Fruit fly (Drosophila melanogaster) whole organism, embryonic: ENCODE measurements around the gene RabX5.

ENCODE experiments used
- Atf6 ChIP-seq: fragments of 200-800 bp; sonication (Bioruptor generic); IDR thresholded peaks from 2 replicates; pipeline ENCODE4 v1.3.6; 2022; ENCODE audit warnings: missing biosample characterization, missing genetic modification characterization
- Bteb2 ChIP-seq: fragments of 200-800 bp; sonication (Bioruptor generic); optimal IDR thresholded peaks from 2 replicates; lab custom pipeline; 2016; ENCODE audit warnings: missing biosample characterization, missing genetic modification characterization
- CG10267 ChIP-seq: fragments of 200-800 bp; sonication (Bioruptor generic); optimal IDR thresholded peaks from 2 replicates; lab custom pipeline; 2018; ENCODE audit warnings: missing biosample characterization, mild to moderate bottlenecking, missing genetic modification characterization, moderate library complexity
- CG10543 ChIP-seq: fragments of 200-800 bp; sonication (Bioruptor generic); optimal IDR thresholded peaks from 3 replicates; lab custom pipeline; 2017; ENCODE audit warnings: missing biosample characterization, mild to moderate bottlenecking, missing genetic modification characterization, moderate library complexity
- CG11456 ChIP-seq: fragments of 200-800 bp; sonication (Bioruptor generic); IDR thresholded peaks from 3 replicates; pipeline ENCODE4 v1.3.6; 2022; ENCODE audit warnings: missing biosample characterization, missing genetic modification characterization
- CG12942 ChIP-seq: fragments of 200-800 bp; sonication (Bioruptor generic); optimal IDR thresholded peaks from 3 replicates; lab custom pipeline; 2016; ENCODE audit warnings: missing biosample characterization, missing genetic modification characterization
- CG15479 ChIP-seq: fragments of 200-800 bp; sonication (Bioruptor generic); optimal IDR thresholded peaks from 3 replicates; lab custom pipeline; 2019; ENCODE audit warnings: missing biosample characterization, mild to moderate bottlenecking, missing genetic modification characterization, moderate library complexity
- CG16815 ChIP-seq: fragments of 200-800 bp; sonication (Bioruptor generic); optimal IDR thresholded peaks from 3 replicates; lab custom pipeline; 2017; ENCODE audit warnings: missing biosample characterization, mild to moderate bottlenecking, missing genetic modification characterization
- CG17328 ChIP-seq: fragments of 200-800 bp; sonication (Bioruptor generic); IDR thresholded peaks from 2 replicates; pipeline ENCODE4 v1.3.6; 2022; ENCODE audit warnings: missing biosample characterization, missing genetic modification characterization
- CG17802 ChIP-seq: fragments of 200-800 bp; sonication (Bioruptor generic); optimal IDR thresholded peaks from 2 replicates; lab custom pipeline; 2018; ENCODE audit warnings: missing biosample characterization, mild to moderate bottlenecking, missing genetic modification characterization, moderate library complexity
- CG2129 ChIP-seq: fragments of 200-800 bp; sonication (Bioruptor generic); IDR thresholded peaks from 2 replicates; pipeline ENCODE4 v1.3.6; 2022; ENCODE audit warnings: missing biosample characterization, missing genetic modification characterization; ENCODE audit not compliant: partially characterized antibody
- CG2712 ChIP-seq: fragments of 200-800 bp; optimal IDR thresholded peaks from 3 replicates; lab custom pipeline; 2019; ENCODE audit warnings: missing biosample characterization, mild to moderate bottlenecking, missing genetic modification characterization, moderate library complexity
- CG31365 ChIP-seq: fragments of 200-800 bp; sonication (Bioruptor generic); optimal IDR thresholded peaks from 2 replicates; lab custom pipeline; 2018; ENCODE audit warnings: missing biosample characterization, mild to moderate bottlenecking, missing genetic modification characterization
- CG31388 ChIP-seq: fragments of 200-800 bp; sonication (Bioruptor generic); optimal IDR thresholded peaks from 2 replicates; lab custom pipeline; 2016; ENCODE audit warnings: missing biosample characterization, missing genetic modification characterization
- CG31441 ChIP-seq: fragments of 200-800 bp; sonication (Bioruptor generic); IDR thresholded peaks from 2 replicates; pipeline ENCODE4 v1.3.6; 2022; ENCODE audit warnings: missing biosample characterization, missing genetic modification characterization
- CG3163 ChIP-seq: fragments of 200-800 bp; sonication (Bioruptor generic); optimal IDR thresholded peaks from 3 replicates; lab custom pipeline; 2016; ENCODE audit warnings: missing biosample characterization, missing genetic modification characterization
- CG3726 ChIP-seq: fragments of 200-800 bp; sonication (Bioruptor generic); IDR thresholded peaks from 3 replicates; pipeline ENCODE4, ENCODE4 v1.3.6; 2022; ENCODE audit warnings: missing biosample characterization, missing genetic modification characterization
- CG4424 ChIP-seq: fragments of 200-800 bp; sonication (Bioruptor generic); optimal IDR thresholded peaks from 3 replicates; lab custom pipeline; 2016; ENCODE audit warnings: missing biosample characterization, missing genetic modification characterization
- CG5953 ChIP-seq: fragments of 200-800 bp; sonication (Bioruptor generic); IDR thresholded peaks from 2 replicates; pipeline ENCODE4 v1.3.6; 2022; ENCODE audit warnings: missing biosample characterization, missing genetic modification characterization
- CG7271 ChIP-seq: fragments of 200-800 bp; sonication (Bioruptor generic); optimal IDR thresholded peaks from 2 replicates; lab custom pipeline; 2018; ENCODE audit warnings: missing biosample characterization, mild to moderate bottlenecking, missing genetic modification characterization, moderate library complexity
- CG7928 ChIP-seq: fragments of 200-800 bp; sonication (Bioruptor generic); optimal IDR thresholded peaks from 2 replicates; lab custom pipeline; 2017; ENCODE audit warnings: missing biosample characterization, mild to moderate bottlenecking, missing genetic modification characterization
- CG9817 ChIP-seq: fragments of 200-800 bp; sonication (Bioruptor generic); optimal IDR thresholded peaks from 2 replicates; lab custom pipeline; 2018; ENCODE audit warnings: missing biosample characterization, mild to moderate bottlenecking, missing genetic modification characterization, moderate library complexity
- CG9932 ChIP-seq: fragments of 200-800 bp; sonication (Bioruptor generic); IDR thresholded peaks from 2 replicates; pipeline ENCODE4 v1.3.6; 2022; ENCODE audit warnings: missing biosample characterization, missing genetic modification characterization
- CHES-1-like ChIP-seq: fragments of 200-800 bp; sonication (Bioruptor generic); optimal IDR thresholded peaks from 2 replicates; lab custom pipeline; 2016; ENCODE audit warnings: missing biosample characterization, missing genetic modification characterization
- CTCF ChIP-seq: fragments of 200-800 bp; sonication (Bioruptor generic); optimal IDR thresholded peaks from 2 replicates; lab custom pipeline; 2017; ENCODE audit warnings: missing biosample characterization, mild to moderate bottlenecking, missing genetic modification characterization, moderate library complexity
- Chrac-16 ChIP-seq: fragments of 200-800 bp; sonication (Bioruptor generic); optimal IDR thresholded peaks from 3 replicates; lab custom pipeline; 2016; ENCODE audit warnings: missing biosample characterization, missing genetic modification characterization
- D19B ChIP-seq: fragments of 200-800 bp; sonication (Bioruptor generic); optimal IDR thresholded peaks from 2 replicates; lab custom pipeline; 2017; ENCODE audit warnings: missing biosample characterization, mild to moderate bottlenecking, missing genetic modification characterization
- Eip74EF ChIP-seq, 2 experiments: fragments of 200-800 bp in 1 of 2; fragments of >200 bp in 1 of 2; sonication (Bioruptor generic) in 1 of 2; optimal IDR thresholded peaks; 2 replicates each; lab custom pipeline; 2017 to 2019; ENCODE audit warnings: missing biosample characterization in 2 of 2, missing genetic modification characterization in 2 of 2, mild to moderate bottlenecking in 1 of 2, moderate library complexity in 1 of 2
- HmgD ChIP-seq: fragments of 200-800 bp; sonication (Bioruptor generic); optimal IDR thresholded peaks from 3 replicates; lab custom pipeline; 2016; ENCODE audit warnings: missing biosample characterization, missing genetic modification characterization
- Hr39 ChIP-seq: fragments of >200 bp; optimal IDR thresholded peaks from 2 replicates; lab custom pipeline; 2017
- Jarid2 ChIP-seq: fragments of 200-800 bp; sonication (Bioruptor generic); optimal IDR thresholded peaks from 3 replicates; lab custom pipeline; 2017; ENCODE audit warnings: mild to moderate bottlenecking, missing biosample characterization, missing genetic modification reagents, missing genetic modification characterization
- Max ChIP-seq: fragments of 200-800 bp; sonication (Bioruptor generic); optimal IDR thresholded peaks from 2 replicates; lab custom pipeline; 2016; ENCODE audit warnings: missing biosample characterization, mild to moderate bottlenecking, missing genetic modification characterization
- Mes4 ChIP-seq: fragments of 200-800 bp; sonication (Bioruptor generic); optimal IDR thresholded peaks from 2 replicates; lab custom pipeline; 2016; ENCODE audit warnings: missing biosample characterization, missing genetic modification characterization
- Nf-YB ChIP-seq: fragments of 200-800 bp; sonication (Bioruptor generic); optimal IDR thresholded peaks from 3 replicates; lab custom pipeline; 2019; ENCODE audit warnings: missing biosample characterization, mild to moderate bottlenecking, missing genetic modification characterization, moderate library complexity
- Oli ChIP-seq: fragments of 200-800 bp; sonication (Bioruptor generic); optimal IDR thresholded peaks from 2 replicates; lab custom pipeline; 2018; ENCODE audit warnings: missing biosample characterization, mild to moderate bottlenecking, missing genetic modification characterization, moderate library complexity
- Ptx1 ChIP-seq: fragments of 200-800 bp; sonication (Bioruptor generic); IDR thresholded peaks from 2 replicates; pipeline ENCODE4 v1.3.6; 2022; ENCODE audit warnings: missing biosample characterization, missing genetic modification characterization
- chm ChIP-seq: fragments of 200-800 bp; sonication (Bioruptor generic); IDR thresholded peaks from 2 replicates; pipeline ENCODE4 v1.3.6; 2022; ENCODE audit warnings: missing biosample characterization, missing genetic modification characterization
- dan ChIP-seq: fragments of 200-800 bp; sonication (Bioruptor generic); IDR thresholded peaks from 2 replicates; pipeline ENCODE4 v1.3.6; 2022; ENCODE audit warnings: missing biosample characterization, missing genetic modification characterization
- dpn ChIP-seq, 2 experiments: fragments of 200-800 bp; sonication (Bioruptor generic); optimal IDR thresholded peaks; 3 replicates each; lab custom pipeline; 2016; ENCODE audit warnings: missing biosample characterization in 2 of 2, missing genetic modification characterization in 2 of 2
- emc ChIP-seq: fragments of 200-800 bp; sonication (Bioruptor generic); optimal IDR thresholded peaks from 2 replicates; lab custom pipeline; 2016; ENCODE audit warnings: missing biosample characterization, missing genetic modification characterization
- ems ChIP-seq: fragments of 200-800 bp; sonication (Bioruptor generic); optimal IDR thresholded peaks from 3 replicates; lab custom pipeline; 2016; ENCODE audit warnings: missing biosample characterization, missing genetic modification characterization
- hbn ChIP-seq: fragments of 200-800 bp; sonication (Bioruptor generic); IDR thresholded peaks from 2 replicates; pipeline ENCODE4 v1.3.6; 2022; ENCODE audit warnings: missing biosample characterization, missing genetic modification characterization; ENCODE audit not compliant: partially characterized antibody
- ind ChIP-seq: fragments of 200-800 bp; sonication (Bioruptor generic); optimal IDR thresholded peaks from 3 replicates; lab custom pipeline; 2016; ENCODE audit warnings: missing biosample characterization, missing genetic modification characterization
- jigr1 ChIP-seq: fragments of 200-800 bp; sonication (Bioruptor generic); IDR thresholded peaks from 3 replicates; pipeline ENCODE4 v1.3.6; 2022; ENCODE audit warnings: missing biosample characterization, missing genetic modification characterization
- ken ChIP-seq: fragments of 200-800 bp; sonication (Bioruptor generic); IDR thresholded peaks from 3 replicates; pipeline ENCODE4 v1.3.6; 2022; ENCODE audit warnings: missing biosample characterization, missing genetic modification characterization
- nom ChIP-seq: fragments of 200-800 bp; sonication (Bioruptor generic); optimal IDR thresholded peaks from 2 replicates; lab custom pipeline; 2017; ENCODE audit warnings: missing biosample characterization, missing genetic modification characterization, mild to moderate bottlenecking, moderate library complexity, missing genetic modification reagents
- pb ChIP-seq: fragments of 200-800 bp; sonication (Bioruptor generic); optimal IDR thresholded peaks from 3 replicates; lab custom pipeline; 2016; ENCODE audit warnings: missing biosample characterization, missing genetic modification characterization
- sna ChIP-seq: fragments of 200-800 bp; sonication (Bioruptor generic); IDR thresholded peaks from 2 replicates; pipeline ENCODE4 v1.3.6; 2022; ENCODE audit warnings: missing biosample characterization, missing genetic modification characterization; ENCODE audit not compliant: partially characterized antibody
- tna ChIP-seq: fragments of 200-800 bp; sonication (Bioruptor generic); IDR thresholded peaks from 2 replicates; pipeline ENCODE4 v1.3.6; 2022; ENCODE audit warnings: missing biosample characterization, missing genetic modification characterization; ENCODE audit not compliant: partially characterized antibody
- vnd ChIP-seq: fragments of 200-800 bp; sonication (Bioruptor generic); IDR thresholded peaks from 3 replicates; pipeline ENCODE4 v1.3.6; 2022; ENCODE audit warnings: missing biosample characterization, missing genetic modification characterization; ENCODE audit not compliant: partially characterized antibody

RabX5 gene

DNA sequence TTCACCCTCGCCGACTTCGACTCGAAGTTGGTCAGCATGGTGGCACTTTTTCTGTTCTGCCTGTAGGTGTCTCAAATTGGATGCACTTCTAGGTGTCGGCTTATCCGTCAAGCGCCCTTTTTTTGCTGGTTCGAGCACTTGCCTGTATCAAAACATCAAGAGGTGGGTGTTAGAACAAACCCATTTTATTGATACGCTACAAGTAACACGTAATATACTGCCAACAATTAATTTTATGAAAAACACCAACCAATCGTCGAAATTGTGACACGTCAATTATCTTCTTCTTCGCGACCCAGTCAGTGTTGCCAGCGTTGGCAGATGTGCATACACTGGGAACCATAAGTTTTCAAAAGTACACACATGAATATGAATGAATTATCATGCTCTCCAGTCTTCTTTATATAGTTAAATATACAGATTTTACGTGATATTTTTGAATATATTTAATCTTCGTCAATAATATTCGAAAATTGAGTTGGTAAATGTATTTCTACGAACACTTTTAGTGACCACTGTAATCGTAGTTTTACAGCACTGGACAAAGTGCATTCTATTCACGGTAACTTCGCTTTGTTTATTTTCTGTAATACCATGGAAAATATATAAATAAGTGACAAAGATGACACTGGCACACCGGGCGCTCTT, 24.9 kb downstream of the RabX5 start, which contains the start of the genes alphaCOP and CG13919 (continued):
- peak; percentile 91 for TF ChIP-seq CHES-1-like (GFP tag; lab: Kevin White, UChicago)
- peak; percentile 99 for TF ChIP-seq CG9932 (GFP tag; lab: Robert Waterston, UW)
- peak; percentile 97 for TF ChIP-seq CG5953 (GFP tag; lab: Robert Waterston, UW)
- TF ChIP-seq CTCF (GFP tag; lab: Kevin White, UChicago) = peak; percentile 35
- peak; percentile 70 for TF ChIP-seq HmgD (GFP tag; lab: Kevin White, UChicago)
- TF ChIP-seq Atf6 (GFP tag; lab: Robert Waterston, UW) = peak; percentile 98
- peak; percentile 98 for TF ChIP-seq ken (GFP tag; lab: Robert Waterston, UW)
- 0 out of 2 replicates have a peak, but pooled peaks have one; percentile 18 for TF ChIP-seq hbn (GFP tag; lab: Robert Waterston, UW)
- peak; percentile 96 for TF ChIP-seq ems (GFP tag; lab: Kevin White, UChicago)
- peak; percentile 94 for TF ChIP-seq Bteb2
- TF ChIP-seq CG11456 = peak; percentile 95
- TF ChIP-seq sna (GFP tag; lab: Robert Waterston, UW) = no peak
- TF ChIP-seq CG10267 (tag; lab: Kevin White, UChicago) = peak; percentile 100
- peak; percentile 89 for TF ChIP-seq Mes4 (GFP tag; lab: Kevin White, UChicago)
- TF ChIP-seq Ptx1 (GFP tag; lab: Robert Waterston, UW) = peak; percentile 99
- TF ChIP-seq Nf-YB (GFP tag; lab: Kevin White, UChicago) = peak; percentile 84
- TF ChIP-seq CG12942 (GFP tag; lab: Kevin White, UChicago) = peak; percentile 96
- peak; percentile 64 for TF ChIP-seq CG7928 (GFP tag; lab: Kevin White, UChicago)
- peak; percentile 93 for TF ChIP-seq Max
- peak; percentile 75 for TF ChIP-seq CG17802 (tag; lab: Kevin White, UChicago)
- TF ChIP-seq CG31441 (GFP tag; lab: Robert Waterston, UW) = peak; percentile 97
- peak; percentile 52 for TF ChIP-seq CG15479 (GFP tag; lab: Kevin White, UChicago)
- no peak for TF ChIP-seq tna (GFP tag; lab: Robert Waterston, UW)
- peak; percentile 97 for TF ChIP-seq Oli (tag; lab: Kevin White, UChicago)
- TF ChIP-seq CG3163 (GFP tag; lab: Kevin White, UChicago) = peak; percentile 60
- peak; percentile 90 for TF ChIP-seq CG10543 (GFP tag; lab: Kevin White, UChicago)
- TF ChIP-seq Eip74EF (GFP tag; optimal IDR thresholded peaks at IDR 0.05; lab: Kevin White, UChicago) = peak in 1 of 2 experiments; percentile 96
- peak; percentile 77 for TF ChIP-seq pb (GFP tag; lab: Kevin White, UChicago)
- peak; percentile 93 for TF ChIP-seq CG3726 (GFP tag; lab: Robert Waterston, UW)
- peak; percentile 92 for TF ChIP-seq nom (GFP tag; lab: Kevin White, UChicago)
- TF ChIP-seq vnd (GFP tag; lab: Robert Waterston, UW) = no peak
- peak; percentile 99 for TF ChIP-seq CG2712 (tag; lab: Kevin White, UChicago)
- TF ChIP-seq CG31388 (GFP tag; lab: Kevin White, UChicago) = peak; percentile 89
- TF ChIP-seq CG16815 = peak; percentile 95
- peak; percentile 98 for TF ChIP-seq Chrac-16 (GFP tag; lab: Kevin White, UChicago)
- peak; percentile 57; the same call in 1 of the 2 replicates for TF ChIP-seq dan (GFP tag; lab: Robert Waterston, UW)
- TF ChIP-seq CG17328 (GFP tag; lab: Robert Waterston, UW) = peak; percentile 98
- TF ChIP-seq CG7271 (tag; lab: Kevin White, UChicago) = peak; percentile 92
- TF ChIP-seq CG2129 = no peak
- peak; percentile 95 for TF ChIP-seq ind (GFP tag; lab: Kevin White, UChicago)
- peak; percentile 65 for TF ChIP-seq CG31365 (tag; lab: Kevin White, UChicago)
- TF ChIP-seq jigr1 (GFP tag; lab: Robert Waterston, UW) = peak; percentile 83
- peak; percentile 95 to 98 for TF ChIP-seq dpn (GFP tag; optimal IDR thresholded peaks at IDR 0.05; lab: Kevin White, UChicago)
- peak; percentile 65 for TF ChIP-seq emc (GFP tag; lab: Kevin White, UChicago)
- peak; percentile 11 for TF ChIP-seq Jarid2 (GFP tag; lab: Kevin White, UChicago)
- TF ChIP-seq CG4424 (GFP tag; lab: Kevin White, UChicago) = peak; percentile 96
- peak; percentile 86 for TF ChIP-seq D19B (GFP tag; lab: Kevin White, UChicago)
- peak; percentile 95 for TF ChIP-seq CG9817
- TF ChIP-seq Hr39 = peak; percentile 23
- peak; percentile 98 for TF ChIP-seq chm (GFP tag; lab: Robert Waterston, UW)
